Fruit fly (Drosophila melanogaster) whole organism, embryonic: Measurements from ENCODE around the gene Irc.
A peak's percentile ranks its signal among the peaks of the same experiment; 100 is the strongest.

ENCODE experiments used
- Atf3 ChIP-seq: fragments of 200-800 bp; sonication (Bioruptor generic); optimal IDR thresholded peaks from 3 replicates; lab custom pipeline; 2016; ENCODE audit warnings: missing biosample characterization, missing genetic modification characterization
- CG10267 ChIP-seq: fragments of 200-800 bp; sonication (Bioruptor generic); optimal IDR thresholded peaks from 2 replicates; lab custom pipeline; 2018; ENCODE audit warnings: missing biosample characterization, mild to moderate bottlenecking, missing genetic modification characterization, moderate library complexity
- CG10321 ChIP-seq: fragments of 200-800 bp; sonication (Bioruptor generic); IDR thresholded peaks from 2 replicates; pipeline ENCODE4 v1.3.6; 2022; ENCODE audit warnings: missing biosample characterization, missing genetic modification characterization
- CG10543 ChIP-seq: fragments of 200-800 bp; sonication (Bioruptor generic); optimal IDR thresholded peaks from 3 replicates; lab custom pipeline; 2017; ENCODE audit warnings: missing biosample characterization, mild to moderate bottlenecking, missing genetic modification characterization, moderate library complexity
- CG11696 ChIP-seq: fragments of 200-800 bp; sonication (Bioruptor generic); IDR thresholded peaks from 2 replicates; pipeline ENCODE4 v1.3.6; 2022; ENCODE audit warnings: missing biosample characterization, missing genetic modification characterization
- CG11723 ChIP-seq: fragments of 200-800 bp; sonication (Bioruptor generic); optimal IDR thresholded peaks from 2 replicates; lab custom pipeline; 2017; ENCODE audit warnings: missing biosample characterization, mild to moderate bottlenecking, missing genetic modification characterization
- CG12659 ChIP-seq: fragments of 200-800 bp; sonication (Bioruptor generic); optimal IDR thresholded peaks from 3 replicates; lab custom pipeline; 2017; ENCODE audit warnings: mild to moderate bottlenecking, missing biosample characterization, missing genetic modification reagents, missing genetic modification characterization
- CG1602 ChIP-seq: fragments of 200-800 bp; sonication (Bioruptor generic); optimal IDR thresholded peaks from 3 replicates; lab custom pipeline; 2016; ENCODE audit warnings: missing biosample characterization, missing genetic modification characterization
- CG16863 ChIP-seq: fragments of 200-800 bp; sonication (Bioruptor generic); optimal IDR thresholded peaks from 3 replicates; lab custom pipeline; 2016; ENCODE audit warnings: missing biosample characterization, missing genetic modification characterization
- CG31365 ChIP-seq: fragments of 200-800 bp; sonication (Bioruptor generic); optimal IDR thresholded peaks from 2 replicates; lab custom pipeline; 2018; ENCODE audit warnings: missing biosample characterization, mild to moderate bottlenecking, missing genetic modification characterization
- CG33557 ChIP-seq: fragments of 200-800 bp; sonication (Bioruptor generic); optimal IDR thresholded peaks from 2 replicates; lab custom pipeline; 2019; ENCODE audit warnings: missing biosample characterization, mild to moderate bottlenecking, missing genetic modification characterization, moderate library complexity
- CG4404 ChIP-seq: fragments of 200-800 bp; sonication (Bioruptor generic); IDR thresholded peaks from 2 replicates; pipeline ENCODE4 v1.3.6; 2022; ENCODE audit warnings: missing biosample characterization, missing genetic modification characterization
- CG7357 ChIP-seq: fragments of 200-800 bp; sonication (Bioruptor generic); IDR thresholded peaks from 3 replicates; pipeline ENCODE4 v1.3.6; 2022; ENCODE audit warnings: missing biosample characterization, missing genetic modification characterization
- CG7839 ChIP-seq: fragments of 200-800 bp; sonication (Bioruptor generic); optimal IDR thresholded peaks from 3 replicates; lab custom pipeline; 2018; ENCODE audit warnings: missing biosample characterization, mild to moderate bottlenecking, missing genetic modification characterization, moderate library complexity
- CG8290 ChIP-seq, 3 experiments: fragments of 200-800 bp; sonication (Bioruptor generic); optimal IDR thresholded peaks; 2 replicates each; lab custom pipeline; 2016 to 2019; ENCODE audit warnings: missing biosample characterization in 3 of 3, missing genetic modification characterization in 3 of 3, mild to moderate bottlenecking in 2 of 3, moderate library complexity in 1 of 3
- CG8359 ChIP-seq: fragments of 200-800 bp; sonication (Bioruptor generic); optimal IDR thresholded peaks from 2 replicates; lab custom pipeline; 2017; ENCODE audit warnings: missing biosample characterization, mild to moderate bottlenecking, missing genetic modification characterization, borderline replicate concordance
- CHES-1-like ChIP-seq: fragments of 200-800 bp; sonication (Bioruptor generic); optimal IDR thresholded peaks from 2 replicates; lab custom pipeline; 2016; ENCODE audit warnings: missing biosample characterization, missing genetic modification characterization
- Dip2 ChIP-seq: fragments of 200-800 bp; sonication (Bioruptor generic); IDR thresholded peaks from 2 replicates; pipeline ENCODE4 v1.3.6; 2022; ENCODE audit warnings: missing biosample characterization, missing genetic modification characterization
- Doc2 ChIP-seq: fragments of 200-800 bp; sonication (Bioruptor generic); IDR thresholded peaks from 2 replicates; pipeline ENCODE4 v1.3.6; 2022; ENCODE audit warnings: missing biosample characterization, missing genetic modification characterization
- Fer1 ChIP-seq: fragments of 200-800 bp; sonication (Bioruptor generic); optimal IDR thresholded peaks from 2 replicates; lab custom pipeline; 2017; ENCODE audit warnings: missing biosample characterization, mild to moderate bottlenecking, missing genetic modification characterization
- HLH3B ChIP-seq: fragments of 200-800 bp; sonication (Bioruptor generic); IDR thresholded peaks from 2 replicates; pipeline ENCODE4 v1.3.6; 2022; ENCODE audit warnings: missing biosample characterization, missing genetic modification characterization
- HmgD ChIP-seq: fragments of 200-800 bp; sonication (Bioruptor generic); optimal IDR thresholded peaks from 3 replicates; lab custom pipeline; 2016; ENCODE audit warnings: missing biosample characterization, missing genetic modification characterization
- MTF-1 ChIP-seq: fragments of 200-800 bp; sonication (Bioruptor generic); optimal IDR thresholded peaks from 2 replicates; lab custom pipeline; 2018; ENCODE audit warnings: missing biosample characterization, mild to moderate bottlenecking, missing genetic modification characterization, borderline replicate concordance
- Six4 ChIP-seq: fragments of 200-800 bp; sonication (Bioruptor generic); optimal IDR thresholded peaks from 2 replicates; lab custom pipeline; 2016; ENCODE audit warnings: missing biosample characterization, missing genetic modification characterization
- Sox102F ChIP-seq: fragments of 200-800 bp; sonication (Bioruptor generic); optimal IDR thresholded peaks from 2 replicates; lab custom pipeline; 2018; ENCODE audit warnings: missing biosample characterization, mild to moderate bottlenecking, missing genetic modification characterization, moderate library complexity
- Xbp1 ChIP-seq: fragments of 200-800 bp; sonication (Bioruptor generic); optimal IDR thresholded peaks from 3 replicates; lab custom pipeline; 2016; ENCODE audit warnings: missing biosample characterization, mild to moderate bottlenecking, missing genetic modification characterization
- aop ChIP-seq: fragments of 200-800 bp; sonication (Bioruptor generic); IDR thresholded peaks from 2 replicates; pipeline ENCODE4 v1.3.6; 2022; ENCODE audit warnings: missing biosample characterization, missing genetic modification characterization
- ash1 ChIP-seq: fragments of 200-800 bp; sonication (Bioruptor generic); optimal IDR thresholded peaks from 2 replicates; lab custom pipeline; 2018; ENCODE audit warnings: missing biosample characterization, mild to moderate bottlenecking, missing genetic modification characterization
- cad ChIP-seq: fragments of >200 bp; optimal IDR thresholded peaks from 2 replicates; lab custom pipeline; 2017; ENCODE audit warnings: missing biosample characterization, missing genetic modification characterization
- chm ChIP-seq: fragments of 200-800 bp; sonication (Bioruptor generic); IDR thresholded peaks from 2 replicates; pipeline ENCODE4 v1.3.6; 2022; ENCODE audit warnings: missing biosample characterization, missing genetic modification characterization
- chn ChIP-seq: fragments of 200-800 bp; sonication (Bioruptor generic); optimal IDR thresholded peaks from 2 replicates; lab custom pipeline; 2016; ENCODE audit warnings: missing biosample characterization, missing genetic modification characterization
- corto ChIP-seq: fragments of 200-800 bp; sonication (Bioruptor generic); optimal IDR thresholded peaks from 2 replicates; lab custom pipeline; 2016; ENCODE audit warnings: missing biosample characterization, mild to moderate bottlenecking, missing genetic modification characterization, moderate library complexity
- dmrt11E ChIP-seq: fragments of 200-800 bp; sonication (Bioruptor generic); optimal IDR thresholded peaks from 3 replicates; lab custom pipeline; 2018; ENCODE audit warnings: missing biosample characterization, mild to moderate bottlenecking, missing genetic modification characterization, moderate library complexity
- ems ChIP-seq: fragments of 200-800 bp; sonication (Bioruptor generic); optimal IDR thresholded peaks from 3 replicates; lab custom pipeline; 2016; ENCODE audit warnings: missing biosample characterization, missing genetic modification characterization
- fd64A ChIP-seq: fragments of 200-800 bp; sonication (Bioruptor generic); optimal IDR thresholded peaks from 3 replicates; lab custom pipeline; 2018; ENCODE audit warnings: missing biosample characterization, mild to moderate bottlenecking, missing genetic modification characterization
- gce ChIP-seq: fragments of 200-800 bp; sonication (Bioruptor generic); IDR thresholded peaks from 3 replicates; pipeline ENCODE4 v1.3.6; 2022; ENCODE audit warnings: missing biosample characterization, missing genetic modification characterization
- gt ChIP-seq: fragments of 200-800 bp; sonication (Bioruptor generic); IDR thresholded peaks from 2 replicates; pipeline ENCODE4 v1.3.6; 2022; ENCODE audit warnings: missing biosample characterization, missing genetic modification characterization
- mam ChIP-seq: fragments of 200-800 bp; sonication (Bioruptor generic); optimal IDR thresholded peaks from 3 replicates; lab custom pipeline; 2016; ENCODE audit warnings: missing biosample characterization, missing genetic modification characterization
- pb ChIP-seq: fragments of 200-800 bp; sonication (Bioruptor generic); optimal IDR thresholded peaks from 3 replicates; lab custom pipeline; 2016; ENCODE audit warnings: missing biosample characterization, missing genetic modification characterization
- pho ChIP-seq: fragments of 200-800 bp; sonication (Bioruptor generic); optimal IDR thresholded peaks from 2 replicates; lab custom pipeline; 2016; ENCODE audit warnings: missing biosample characterization, missing genetic modification characterization
- pnt ChIP-seq: fragments of 200-800 bp; sonication (Bioruptor generic); optimal IDR thresholded peaks from 3 replicates; lab custom pipeline; 2016; ENCODE audit warnings: missing biosample characterization, missing genetic modification characterization
- pros ChIP-seq: fragments of 200-800 bp; sonication (Bioruptor generic); optimal IDR thresholded peaks from 3 replicates; lab custom pipeline; 2019; ENCODE audit warnings: missing biosample characterization, mild to moderate bottlenecking, missing genetic modification characterization, moderate library complexity
- shn ChIP-seq: fragments of 200-800 bp; sonication (Bioruptor generic); optimal IDR thresholded peaks from 3 replicates; lab custom pipeline; 2016; ENCODE audit warnings: missing biosample characterization, missing genetic modification characterization
- sim ChIP-seq: fragments of 200-800 bp; sonication (Bioruptor generic); IDR thresholded peaks from 2 replicates; pipeline ENCODE4 v1.3.6; 2022; ENCODE audit warnings: missing biosample characterization, missing genetic modification characterization
- sima ChIP-seq: fragments of 200-800 bp; sonication (Bioruptor generic); optimal IDR thresholded peaks from 2 replicates; lab custom pipeline; 2016; ENCODE audit warnings: missing biosample characterization, missing genetic modification characterization
- tgo ChIP-seq: fragments of 200-800 bp; sonication (Bioruptor generic); IDR thresholded peaks from 3 replicates; pipeline ENCODE4 v1.3.6; 2022; ENCODE audit warnings: missing biosample characterization, missing genetic modification characterization
- vfl ChIP-seq: fragments of 200-800 bp; sonication (Bioruptor generic); optimal IDR thresholded peaks from 2 replicates; lab custom pipeline; 2016; ENCODE audit warnings: missing biosample characterization, missing genetic modification characterization
- yki ChIP-seq: fragments of >200 bp; optimal IDR thresholded peaks from 3 replicates; lab custom pipeline; 2018
- z ChIP-seq: fragments of 200-800 bp; sonication (Bioruptor generic); IDR thresholded peaks from 3 replicates; pipeline ENCODE4 v1.3.6; 2022; ENCODE audit warnings: missing biosample characterization, missing genetic modification characterization

The Irc gene

DNA sequence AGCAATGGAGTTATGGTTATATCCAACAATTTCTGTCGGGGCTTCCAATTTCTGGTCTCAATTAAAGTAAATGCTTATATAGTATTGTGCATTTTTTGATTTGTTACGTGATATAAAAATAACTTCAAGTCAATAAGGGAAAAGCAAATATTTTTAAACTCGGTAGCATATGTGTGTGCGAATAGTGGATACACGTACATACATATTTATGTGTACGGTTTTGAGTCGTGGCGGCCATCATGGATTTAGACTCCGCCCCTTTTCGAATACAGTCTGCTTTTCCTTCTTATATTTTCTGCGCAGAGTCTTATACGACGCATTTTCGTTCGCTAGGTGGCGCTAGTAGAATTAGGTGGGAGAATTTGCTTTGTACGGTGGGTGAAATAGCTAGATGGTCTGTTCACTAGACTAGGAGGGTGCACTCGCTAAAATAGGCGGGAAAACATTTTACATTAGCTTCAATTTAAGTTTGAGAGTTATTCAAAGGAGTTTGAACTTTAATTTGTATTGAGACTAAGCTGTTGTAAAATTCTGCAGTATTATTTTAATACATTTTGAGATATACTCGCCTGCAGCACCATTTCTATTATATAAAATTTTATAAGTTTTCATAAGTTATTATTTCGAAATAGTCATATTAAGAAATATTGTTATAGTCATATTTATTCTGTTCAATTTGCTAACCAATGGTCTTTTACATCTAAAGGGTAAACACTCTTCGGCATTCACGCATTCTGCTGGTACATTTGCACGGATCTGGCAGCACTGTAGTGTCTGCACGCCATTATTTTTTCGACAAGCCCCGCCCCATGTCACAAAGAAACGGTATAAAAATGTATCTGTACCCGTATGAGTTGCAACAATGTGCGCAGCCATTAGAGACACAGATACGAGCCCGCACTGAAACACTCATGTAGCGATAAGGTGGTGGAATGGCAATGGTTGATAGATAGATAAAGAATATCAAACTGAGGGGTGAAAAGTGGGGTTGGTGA lies 33.0 kb upstream of the Irc start (continued):
- TF ChIP-seq dmrt11E (tag; lab: Kevin White, UChicago): peak; percentile 75
- no peak for TF ChIP-seq pb (GFP tag; lab: Kevin White, UChicago)
- TF ChIP-seq vfl (GFP tag; lab: Kevin White, UChicago): no peak
- TF ChIP-seq ems (GFP tag; lab: Kevin White, UChicago): peak; percentile 17
- TF ChIP-seq CG8290 (GFP tag; optimal IDR thresholded peaks at IDR 0.05; lab: Kevin White, UChicago): peak; percentile 23
- no peak for TF ChIP-seq CG8290 (tag; optimal IDR thresholded peaks at IDR 0.05; lab: Kevin White, UChicago)
- TF ChIP-seq pho (GFP tag; lab: Kevin White, UChicago): peak; percentile 12
- no peak; the same call in 1 of the 2 replicates for TF ChIP-seq CG10321 (GFP tag; lab: Robert Waterston, UW)
- no peak for TF ChIP-seq Sox102F (GFP tag; lab: Kevin White, UChicago)
- TF ChIP-seq CG16863 (GFP tag; lab: Kevin White, UChicago): peak; percentile 23
- TF ChIP-seq yki: peak; percentile 23
- no peak for TF ChIP-seq fd64A (GFP tag; lab: Kevin White, UChicago)
- no peak for TF ChIP-seq shn (GFP tag; lab: Kevin White, UChicago)
- no peak; the same call in 2 of the 3 replicates for TF ChIP-seq z (GFP tag; lab: Robert Waterston, UW)
- TF ChIP-seq CG4404 (GFP tag; lab: Robert Waterston, UW): no peak
- peak; percentile 75 for TF ChIP-seq Xbp1 (GFP tag; lab: Kevin White, UChicago)
- peak; percentile 11 for TF ChIP-seq CG8359 (GFP tag; lab: Kevin White, UChicago)
- TF ChIP-seq CG11696: peak; percentile 15; the same call in 1 of the 2 replicates
- no peak for TF ChIP-seq aop (GFP tag; lab: Robert Waterston, UW)
- no peak for TF ChIP-seq sim (GFP tag; lab: Robert Waterston, UW)
- no peak for TF ChIP-seq ash1 (GFP tag; lab: Kevin White, UChicago)
- TF ChIP-seq pnt: peak; percentile 31
- TF ChIP-seq CG11723 (GFP tag; lab: Kevin White, UChicago): no peak
- peak; percentile 67 for TF ChIP-seq CG12659
- TF ChIP-seq gce: no peak
- no peak for TF ChIP-seq gt (GFP tag; lab: Robert Waterston, UW)
- no peak for TF ChIP-seq Atf3 (GFP tag; lab: Kevin White, UChicago)
- TF ChIP-seq CG31365 (tag; lab: Kevin White, UChicago): peak; percentile 13
- TF ChIP-seq CG7357 (GFP tag; lab: Robert Waterston, UW): 0 out of 3 replicates have a peak, but pooled peaks have one; percentile 43
- no peak for TF ChIP-seq HmgD (GFP tag; lab: Kevin White, UChicago)
- TF ChIP-seq chm (GFP tag; lab: Robert Waterston, UW): peak; percentile 35
- TF ChIP-seq Dip2 (GFP tag; lab: Robert Waterston, UW): peak; percentile 83
- no peak for TF ChIP-seq Doc2 (GFP tag; lab: Robert Waterston, UW)
- TF ChIP-seq CHES-1-like (GFP tag; lab: Kevin White, UChicago): no peak
- TF ChIP-seq Fer1 (GFP tag; lab: Kevin White, UChicago): no peak
- no peak for TF ChIP-seq corto (GFP tag; lab: Kevin White, UChicago)
- peak; percentile 34 for TF ChIP-seq mam (GFP tag; lab: Kevin White, UChicago)
- TF ChIP-seq pros: no peak
- peak; percentile 56 for TF ChIP-seq Six4 (GFP tag; lab: Kevin White, UChicago)
- peak; percentile 45 for TF ChIP-seq chn (GFP tag; lab: Kevin White, UChicago)
- TF ChIP-seq CG33557 (GFP tag; lab: Kevin White, UChicago): peak; percentile 43
- peak; percentile 66 for TF ChIP-seq tgo (GFP tag; lab: Robert Waterston, UW)
- TF ChIP-seq HLH3B: peak; percentile 63; the same call in 1 of the 2 replicates
- TF ChIP-seq MTF-1: peak; percentile 2
- TF ChIP-seq CG10543: peak; percentile 53
- TF ChIP-seq CG1602 (GFP tag; lab: Kevin White, UChicago): peak; percentile 50
- peak; percentile 77 for TF ChIP-seq CG7839 (tag; lab: Kevin White, UChicago)
- TF ChIP-seq CG10267 (tag; lab: Kevin White, UChicago): peak; percentile 68
- peak; percentile 42 for TF ChIP-seq cad (GFP tag; lab: Kevin White, UChicago)
- TF ChIP-seq sima (GFP tag; lab: Kevin White, UChicago): no peak
